Worm (Caenorhabditis elegans): ENCODE measurements around the gene R13A5.15.

DNA sequence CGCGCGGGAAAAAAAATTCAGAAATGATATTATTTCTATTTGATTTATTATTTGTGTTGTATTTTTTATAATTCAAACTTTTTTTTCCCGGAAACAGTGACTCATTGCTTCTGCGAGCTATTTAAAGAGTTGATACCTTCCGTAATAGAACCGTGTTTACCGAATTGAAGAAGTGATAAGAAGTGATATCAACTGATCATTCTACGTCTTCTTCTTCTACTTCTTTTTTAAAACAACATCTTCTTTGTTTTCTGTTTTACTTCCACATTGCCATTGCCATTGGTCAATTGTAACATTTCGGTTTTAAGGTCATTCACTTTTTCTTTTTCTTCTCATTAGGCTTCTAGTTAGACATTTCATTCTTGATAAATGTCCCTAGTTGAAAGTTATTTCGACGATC is 22.0 kb downstream of the R13A5.15 start, which contains the start of gene ttr-32:
- no peak for TF ChIP-seq ama-1 (optimal IDR thresholded peaks at IDR 0.05)
- TF ChIP-seq tbx-2 (tag; optimal IDR thresholded peaks at IDR 0.05) = no peak
- no peak for TF ChIP-seq elt-2 (tag; optimal IDR thresholded peaks at IDR 0.05)
- TF ChIP-seq nhr-67 (tag; optimal IDR thresholded peaks at IDR 0.05) = no peak
- no peak for TF ChIP-seq skn-1 (tag; optimal IDR thresholded peaks at IDR 0.05)
- no peak for TF ChIP-seq nhr-43 (tag; optimal IDR thresholded peaks at IDR 0.05; ENCODE audit: poor library complexity, severe bottlenecking)
- TF ChIP-seq mdl-1 (tag; optimal IDR thresholded peaks at IDR 0.05) = no peak
- TF ChIP-seq ZK546.5 (tag; optimal IDR thresholded peaks at IDR 0.05) = no peak
- TF ChIP-seq elt-1 (tag; optimal IDR thresholded peaks at IDR 0.05) = no peak
